Fruit fly (Drosophila melanogaster): ENCODE results near the gene Schip1.

- TF ChIP-seq psq (GFP tag; optimal IDR thresholded peaks at IDR 0.05) (no peak), h (GFP tag; optimal IDR thresholded peaks at IDR 0.05) (no peak), sage (GFP tag; optimal IDR thresholded peaks at IDR 0.05) (no peak), Dfd (GFP tag; optimal IDR thresholded peaks at IDR 0.05) (no peak), CG9705 (GFP tag; optimal IDR thresholded peaks at IDR 0.05) (no peak), Sp1 (GFP tag; optimal IDR thresholded peaks at IDR 0.05) (no peak), tai (GFP tag; optimal IDR thresholded peaks at IDR 0.05) (no peak), dmrt93B (GFP tag; optimal IDR thresholded peaks at IDR 0.05) (no peak), Hr78 (GFP tag; optimal IDR thresholded peaks at IDR 0.05) (no peak), usp (GFP tag; optimal IDR thresholded peaks at IDR 0.05) (no peak), Jra (GFP tag; optimal IDR thresholded peaks at IDR 0.05) (no peak), lola (GFP tag; optimal IDR thresholded peaks at IDR 0.05) (no peak), dsf (GFP tag; optimal IDR thresholded peaks at IDR 0.05; ENCODE audit: borderline replicate concordance) (no peak)
These were observed 31.6 kb upstream of the Schip1 start, which contains the start of the genes Cand1 and pim for dm6 chr2L:10362408-10363067.
